Fruit fly (Drosophila melanogaster): Measurements from ENCODE around the gene CG45012.

Gene CG45012

DNA sequence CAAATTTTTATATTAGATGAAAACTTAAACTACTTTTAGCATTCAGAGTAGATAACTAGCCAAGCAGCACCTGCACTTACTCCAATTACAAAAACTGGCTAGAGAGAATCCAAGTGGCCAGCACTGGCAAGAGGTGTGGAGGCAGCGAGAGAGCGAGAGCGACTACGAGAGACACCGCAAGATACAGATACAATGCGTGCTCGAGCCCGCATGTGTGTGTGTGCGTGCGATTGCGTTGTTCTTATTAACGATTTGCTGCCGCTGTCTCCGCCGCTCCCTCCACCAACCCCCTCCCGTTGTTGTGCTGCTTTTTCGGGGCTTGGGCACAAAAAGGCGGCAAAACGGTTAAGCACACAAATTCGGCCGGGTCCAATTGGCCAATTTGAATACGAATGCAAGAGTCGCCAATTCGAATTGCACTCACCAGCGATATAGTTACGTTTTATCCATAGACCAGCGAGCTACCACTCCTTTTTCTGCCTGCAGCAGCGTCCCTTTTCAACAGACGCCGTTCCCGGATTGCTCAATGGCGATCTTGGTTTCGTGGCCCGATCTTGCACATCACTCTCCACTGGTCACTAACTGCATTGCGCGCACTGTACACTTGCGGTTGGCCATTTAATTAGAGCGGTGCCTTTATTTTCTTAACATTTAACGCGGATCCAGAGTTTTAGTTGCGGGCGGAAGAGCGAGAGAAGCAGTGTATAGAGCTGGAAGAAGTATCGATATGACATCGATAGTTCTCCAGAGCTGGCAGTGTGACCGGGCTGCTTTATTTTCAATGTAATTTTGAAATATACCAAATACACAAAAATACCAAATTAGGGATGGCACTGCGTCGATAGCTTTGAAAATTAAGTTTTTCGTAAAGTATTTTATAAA lies 25.5 kb upstream of the CG45012 start, which contains the start of gene crol (continued):
- TF ChIP-seq p53 (GFP tag; optimal IDR thresholded peaks at IDR 0.05) (no peak), CG10543 (GFP tag; optimal IDR thresholded peaks at IDR 0.05) (peak; percentile 87), CG14050 (GFP tag; IDR thresholded peaks at IDR 0.05) (peak; percentile 18; the same call in 1 of the 3 replicates), tin (GFP tag; optimal IDR thresholded peaks at IDR 0.05) (no peak), Bteb2 (GFP tag; optimal IDR thresholded peaks at IDR 0.05) (no peak), CG7839 (tag; optimal IDR thresholded peaks at IDR 0.05) (peak; percentile 29), Ptx1 (GFP tag; IDR thresholded peaks at IDR 0.05) (no peak), Dfd (GFP tag; optimal IDR thresholded peaks at IDR 0.05) (no peak), CG13123 (GFP tag; optimal IDR thresholded peaks at IDR 0.05) (no peak), ERR (GFP tag; optimal IDR thresholded peaks at IDR 0.05) (no peak), CG12744 (GFP tag; optimal IDR thresholded peaks at IDR 0.05) (no peak), CG17568 (GFP tag; optimal IDR thresholded peaks at IDR 0.05) (no peak), Asciz (GFP tag; optimal IDR thresholded peaks at IDR 0.05) (no peak), CG10209 (GFP tag; optimal IDR thresholded peaks at IDR 0.05) (peak; percentile 2), sisA (GFP tag; IDR thresholded peaks at IDR 0.05) (no peak), CG18619 (GFP tag; optimal IDR thresholded peaks at IDR 0.05) (no peak), Gsc (GFP tag; IDR thresholded peaks at IDR 0.05) (no peak), Stat92E (GFP tag; optimal IDR thresholded peaks at IDR 0.05) (no peak), ewg (GFP tag; optimal IDR thresholded peaks at IDR 0.05) (no peak), Awh (GFP tag; IDR thresholded peaks at IDR 0.05) (no peak), CG11560 (tag; IDR thresholded peaks at IDR 0.05) (no peak), pfk (GFP tag; optimal IDR thresholded peaks at IDR 0.05) (no peak), bowl (GFP tag; IDR thresholded peaks at IDR 0.05) (no peak), CG8478 (optimal IDR thresholded peaks at IDR 0.05) (no peak), gsb-n (tag; optimal IDR thresholded peaks at IDR 0.05) (no peak), fd102C (GFP tag; optimal IDR thresholded peaks at IDR 0.05) (no peak), salm (tag; optimal IDR thresholded peaks at IDR 0.05) (no peak), CG4617 (GFP tag; optimal IDR thresholded peaks at IDR 0.05; ENCODE audit: borderline replicate concordance) (peak; percentile 47), CG16779 (GFP tag; IDR thresholded peaks at IDR 0.05) (no peak), wek (GFP tag; optimal IDR thresholded peaks at IDR 0.05) (no peak), prd (optimal IDR thresholded peaks at IDR 0.05) (no peak), prd (GFP tag; IDR thresholded peaks at IDR 0.05) (peak; percentile 23; the same call in 1 of the 3 replicates), ato (GFP tag; IDR thresholded peaks at IDR 0.05; ENCODE audit: partially characterized antibody) (peak; percentile 74), Hr78 (GFP tag; optimal IDR thresholded peaks at IDR 0.05) (no peak), Optix (GFP tag; IDR thresholded peaks at IDR 0.05) (no peak), Hmx (GFP tag; optimal IDR thresholded peaks at IDR 0.05) (no peak), sd (tag; optimal IDR thresholded peaks at IDR 0.05) (no peak), oc (tag; optimal IDR thresholded peaks at IDR 0.05) (no peak), Dp (GFP tag; optimal IDR thresholded peaks at IDR 0.05) (peak; percentile 41), stwl (tag; optimal IDR thresholded peaks at IDR 0.05) (peak; percentile 100), tna (GFP tag; IDR thresholded peaks at IDR 0.05; ENCODE audit: partially characterized antibody) (peak; percentile 55), CG11696 (GFP tag; IDR thresholded peaks at IDR 0.05) (no peak), CG8388 (GFP tag; optimal IDR thresholded peaks at IDR 0.05) (no peak), tll (GFP tag; optimal IDR thresholded peaks at IDR 0.05) (no peak), lola (GFP tag; optimal IDR thresholded peaks at IDR 0.05) (peak in 1 of 3 experiments; percentile 13), Pdp1 (GFP tag; optimal IDR thresholded peaks at IDR 0.05) (peak in 1 of 2 experiments; percentile 44), wdn (GFP tag; IDR thresholded peaks at IDR 0.05) (no peak), CG18764 (GFP tag; optimal IDR thresholded peaks at IDR 0.05) (no peak)

Data from whole organism, embryonic.